Fruit fly (Drosophila melanogaster): ENCODE data around the gene PolZ2.
A peak's percentile ranks its signal among the peaks of the same experiment; 100 is the strongest.

Gene PolZ2

DNA sequence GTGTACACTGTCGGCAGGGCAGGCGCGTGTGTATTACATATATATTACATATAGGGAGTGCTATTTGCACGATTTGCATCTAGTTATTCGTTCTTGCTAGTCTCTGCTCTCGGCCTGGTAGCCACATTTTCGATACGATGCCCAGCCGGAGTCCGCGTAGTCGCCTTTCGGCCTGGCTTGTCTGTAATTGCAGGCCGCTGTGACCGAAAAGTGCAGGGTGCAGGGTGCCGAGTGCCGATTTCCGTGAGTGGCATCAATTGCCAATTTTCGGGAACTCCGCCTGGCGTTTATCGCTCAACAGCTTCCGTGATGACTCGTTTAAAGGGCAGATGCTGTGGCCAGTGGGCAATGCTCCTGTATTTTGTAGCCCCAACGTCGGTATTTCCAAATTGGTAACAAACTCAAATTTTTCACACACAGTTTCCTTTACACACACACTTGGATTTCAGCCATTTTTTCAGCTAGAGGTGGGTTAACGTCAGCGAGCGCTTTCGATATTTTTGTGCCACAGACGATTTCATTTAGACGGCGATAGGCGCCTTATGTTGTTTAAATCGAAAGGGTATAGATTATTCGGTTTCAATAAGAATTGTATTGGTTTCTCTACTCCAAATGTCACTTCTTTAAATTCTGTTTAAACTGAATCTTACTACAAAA is 682 bp upstream of the PolZ2 start, which contains the start of gene CG2926 (continued):
- TF ChIP-seq CG4707 (GFP tag; optimal IDR thresholded peaks at IDR 0.05), result no peak
- TF ChIP-seq CG6254 (GFP tag; optimal IDR thresholded peaks at IDR 0.05), result peak; percentile 54
- no peak for TF ChIP-seq CG11504 (tag; optimal IDR thresholded peaks at IDR 0.05)
- TF ChIP-seq CG12236 (GFP tag; optimal IDR thresholded peaks at IDR 0.05), result no peak
- TF ChIP-seq Hr3 (GFP tag; optimal IDR thresholded peaks at IDR 0.05), result no peak
- no peak for TF ChIP-seq E2f1 (GFP tag; IDR thresholded peaks at IDR 0.05)
- TF ChIP-seq Mrtf (GFP tag; IDR thresholded peaks at IDR 0.05), result no peak; the same call in 2 of the 3 replicates
- no peak for TF ChIP-seq Lpt (GFP tag; optimal IDR thresholded peaks at IDR 0.05)
- TF ChIP-seq Stat92E (GFP tag; optimal IDR thresholded peaks at IDR 0.05), result peak in 1 of 3 experiments; percentile 29
- TF ChIP-seq phol (tag; optimal IDR thresholded peaks at IDR 0.05), result peak; percentile 97
- TF ChIP-seq luna (GFP tag; optimal IDR thresholded peaks at IDR 0.05), result no peak
- no peak for TF ChIP-seq CG9817 (tag; optimal IDR thresholded peaks at IDR 0.05)
- TF ChIP-seq Deaf1 (tag; optimal IDR thresholded peaks at IDR 0.05), result no peak
- TF ChIP-seq CG8359 (GFP tag; optimal IDR thresholded peaks at IDR 0.05; ENCODE audit: borderline replicate concordance), result no peak
- no peak for TF ChIP-seq Hr51 (GFP tag; optimal IDR thresholded peaks at IDR 0.05)
- no peak for TF ChIP-seq CG10565 (GFP tag; optimal IDR thresholded peaks at IDR 0.05)
- TF ChIP-seq CG6654 (GFP tag; optimal IDR thresholded peaks at IDR 0.05), result no peak
- TF ChIP-seq CG1602 (GFP tag; optimal IDR thresholded peaks at IDR 0.05), result no peak
- no peak for TF ChIP-seq exex (tag; optimal IDR thresholded peaks at IDR 0.05)
- TF ChIP-seq Sin3A (optimal IDR thresholded peaks at IDR 0.05), result peak; percentile 45
- TF ChIP-seq dmrt11E (tag; optimal IDR thresholded peaks at IDR 0.05), result peak; percentile 25
- TF ChIP-seq CG18764 (GFP tag; optimal IDR thresholded peaks at IDR 0.05), result no peak
- peak; percentile 55 for TF ChIP-seq her (GFP tag; optimal IDR thresholded peaks at IDR 0.05)
- TF ChIP-seq HLHmδ (GFP tag; optimal IDR thresholded peaks at IDR 0.05), result no peak
- no peak for TF ChIP-seq br (optimal IDR thresholded peaks at IDR 0.05)
- no peak for TF ChIP-seq CG2889 (GFP tag; IDR thresholded peaks at IDR 0.05)
- peak; percentile 38 for TF ChIP-seq vfl (GFP tag; optimal IDR thresholded peaks at IDR 0.05)
- no peak for TF ChIP-seq ac (GFP tag; optimal IDR thresholded peaks at IDR 0.05)
- TF ChIP-seq dysf (GFP tag; IDR thresholded peaks at IDR 0.05), result peak; percentile 45; the same call in 1 of the 3 replicates
- TF ChIP-seq amos (GFP tag; IDR thresholded peaks at IDR 0.05; ENCODE audit: partially characterized antibody), result peak; percentile 93
- TF ChIP-seq CG34422 (GFP tag; IDR thresholded peaks at IDR 0.05), result peak; percentile 82; the same call in 2 of the 3 replicates
- TF ChIP-seq CG7745 (tag; optimal IDR thresholded peaks at IDR 0.05), result no peak
- TF ChIP-seq Blimp-1 (GFP tag; optimal IDR thresholded peaks at IDR 0.05), result no peak
- TF ChIP-seq CG12391 (tag; optimal IDR thresholded peaks at IDR 0.05), result no peak
- TF ChIP-seq mld (GFP tag; IDR thresholded peaks at IDR 0.05; ENCODE audit: partially characterized antibody), result peak; percentile 91
- TF ChIP-seq caup (GFP tag; optimal IDR thresholded peaks at IDR 0.05; ENCODE audit: severe bottlenecking), result peak; percentile 9
- peak; percentile 59 for TF ChIP-seq sna (GFP tag; IDR thresholded peaks at IDR 0.05; ENCODE audit: partially characterized antibody)
- TF ChIP-seq Med (GFP tag), result peak; percentile 92
- TF ChIP-seq slou (GFP tag; optimal IDR thresholded peaks at IDR 0.05), result peak; percentile 16
- no peak for TF ChIP-seq CG12071 (GFP tag; optimal IDR thresholded peaks at IDR 0.05)
- TF ChIP-seq CG16813 (GFP tag; IDR thresholded peaks at IDR 0.05; ENCODE audit: partially characterized antibody), result peak; percentile 88
- TF ChIP-seq CG8281 (tag; optimal IDR thresholded peaks at IDR 0.05), result no peak
- peak; percentile 87 for TF ChIP-seq MBD-R2 (GFP tag; IDR thresholded peaks at IDR 0.05)
- peak; percentile 89 for TF ChIP-seq tna (GFP tag; IDR thresholded peaks at IDR 0.05; ENCODE audit: partially characterized antibody)
- no peak for TF ChIP-seq CG16779 (GFP tag; IDR thresholded peaks at IDR 0.05)
- peak; percentile 93 for TF ChIP-seq bbx (GFP tag; IDR thresholded peaks at IDR 0.05; ENCODE audit: partially characterized antibody)
- TF ChIP-seq ci (GFP tag; IDR thresholded peaks at IDR 0.05), result 0 out of 3 replicates have a peak, but pooled peaks have one; percentile 6
- no peak for TF ChIP-seq dati (GFP tag; IDR thresholded peaks at IDR 0.05)
- TF ChIP-seq CG7271 (tag; optimal IDR thresholded peaks at IDR 0.05), result no peak

Data from whole organism, embryonic.